Worm (Caenorhabditis elegans): ENCODE measurements around the gene F15A8.1.

ce11 chrX:4466218-4466617, 25.5 kb downstream of the F15A8.1 start, which contains the start of gene nmur-3:
- no peak for TF ChIP-seq elt-1 (tag; optimal IDR thresholded peaks at IDR 0.05)
- no peak for TF ChIP-seq unc-62 (GFP tag; optimal IDR thresholded peaks at IDR 0.05)

Measured in whole organism, L2 larva.